Fruit fly (Drosophila melanogaster) whole organism, pupa: ENCODE measurements around the gene Dap160.

Source experiments
- CG10348 ChIP-seq: fragments of 200-800 bp; sonication (Bioruptor generic); IDR thresholded peaks from 2 replicates; pipeline ENCODE4 v1.3.6; 2022; ENCODE audit warnings: missing biosample characterization, missing genetic modification characterization
- CG12605 ChIP-seq: fragments of 200-800 bp; sonication (Bioruptor generic); IDR thresholded peaks from 2 replicates; pipeline ENCODE4 v1.3.6; 2022; ENCODE audit warnings: missing biosample characterization, missing genetic modification characterization
- CG13204 ChIP-seq: fragments of 200-800 bp; sonication (Bioruptor generic); optimal IDR thresholded peaks from 2 replicates; lab custom pipeline; 2018; ENCODE audit warnings: missing biosample characterization, mild to moderate bottlenecking, missing genetic modification characterization, moderate library complexity
- CG14655 ChIP-seq: fragments of 200-800 bp; sonication (Bioruptor generic); optimal IDR thresholded peaks from 3 replicates; lab custom pipeline; 2017; ENCODE audit warnings: mild to moderate bottlenecking, missing biosample characterization, missing genetic modification reagents, missing genetic modification characterization
- CG15710 ChIP-seq: fragments of 200-800 bp; sonication (Bioruptor generic); optimal IDR thresholded peaks from 2 replicates; lab custom pipeline; 2018; ENCODE audit warnings: missing biosample characterization, mild to moderate bottlenecking, missing genetic modification characterization, moderate library complexity
- CG17806 ChIP-seq: fragments of 200-800 bp; sonication (Bioruptor generic); optimal IDR thresholded peaks from 2 replicates; lab custom pipeline; 2018; ENCODE audit warnings: missing biosample characterization, mild to moderate bottlenecking, missing genetic modification characterization, moderate library complexity
- CG32121 ChIP-seq: fragments of 200-800 bp; sonication (Bioruptor generic); IDR thresholded peaks from 2 replicates; pipeline ENCODE4 v1.3.6; 2022; ENCODE audit warnings: missing biosample characterization, missing genetic modification characterization
- CG34367 ChIP-seq: fragments of 200-800 bp; sonication (Bioruptor generic); optimal IDR thresholded peaks from 2 replicates; lab custom pipeline; 2018; ENCODE audit warnings: missing biosample characterization, mild to moderate bottlenecking, missing genetic modification characterization
- CG4496 ChIP-seq: fragments of 200-800 bp; sonication (Bioruptor generic); IDR thresholded peaks from 3 replicates; pipeline ENCODE4 v1.3.6; 2022; ENCODE audit warnings: missing biosample characterization, missing genetic modification characterization
- CG8159 ChIP-seq: fragments of 200-800 bp; sonication (Bioruptor generic); optimal IDR thresholded peaks from 3 replicates; lab custom pipeline; 2018; ENCODE audit warnings: missing biosample characterization, mild to moderate bottlenecking, missing genetic modification characterization, moderate library complexity
- CG8301 ChIP-seq: fragments of 200-800 bp; sonication (Bioruptor generic); optimal IDR thresholded peaks from 2 replicates; lab custom pipeline; 2018; ENCODE audit warnings: missing biosample characterization, mild to moderate bottlenecking, missing genetic modification characterization
- CG9948 ChIP-seq: fragments of 200-800 bp; sonication (Bioruptor generic); optimal IDR thresholded peaks from 2 replicates; lab custom pipeline; 2018; ENCODE audit warnings: missing biosample characterization, mild to moderate bottlenecking, missing genetic modification characterization, moderate library complexity
- D1 ChIP-seq: fragments of 200-800 bp; sonication (Bioruptor generic); optimal IDR thresholded peaks from 2 replicates; lab custom pipeline; 2018; ENCODE audit warnings: missing biosample characterization, mild to moderate bottlenecking, missing genetic modification characterization, moderate library complexity
- EcR ChIP-seq: fragments of 200-800 bp; sonication (Bioruptor generic); optimal IDR thresholded peaks from 3 replicates; lab custom pipeline; 2019; ENCODE audit warnings: missing biosample characterization, missing genetic modification characterization, mild to moderate bottlenecking, moderate library complexity, missing genetic modification reagents
- Ets98B ChIP-seq: fragments of 200-800 bp; sonication (Bioruptor generic); IDR thresholded peaks from 2 replicates; pipeline ENCODE4 v1.3.6; 2022; ENCODE audit warnings: missing biosample characterization, missing genetic modification characterization
- Pif1A ChIP-seq: fragments of 200-800 bp; sonication (Bioruptor generic); optimal IDR thresholded peaks from 3 replicates; lab custom pipeline; 2016; ENCODE audit warnings: missing biosample characterization, missing genetic modification characterization
- Pif1B ChIP-seq: fragments of 200-800 bp; sonication (Bioruptor generic); optimal IDR thresholded peaks from 3 replicates; lab custom pipeline; 2016; ENCODE audit warnings: missing biosample characterization, missing genetic modification characterization
- Snoo ChIP-seq: fragments of 200-800 bp; sonication (Bioruptor generic); optimal IDR thresholded peaks from 3 replicates; lab custom pipeline; 2017; ENCODE audit warnings: missing biosample characterization, mild to moderate bottlenecking, missing genetic modification characterization, inconsistent platforms
- fd96Ca ChIP-seq: fragments of 200-800 bp; sonication (Bioruptor generic); IDR thresholded peaks from 3 replicates; pipeline ENCODE4 v1.3.6; 2022; ENCODE audit warnings: missing biosample characterization, missing genetic modification characterization
- gl ChIP-seq: fragments of 200-800 bp; sonication (Bioruptor generic); optimal IDR thresholded peaks from 2 replicates; lab custom pipeline; 2018; ENCODE audit warnings: missing biosample characterization, mild to moderate bottlenecking, missing genetic modification characterization
- rn ChIP-seq: fragments of 200-800 bp; sonication (Bioruptor generic); IDR thresholded peaks from 2 replicates; pipeline ENCODE4 v1.3.6; 2022; ENCODE audit warnings: missing biosample characterization, missing genetic modification characterization

Dap160 gene

DNA sequence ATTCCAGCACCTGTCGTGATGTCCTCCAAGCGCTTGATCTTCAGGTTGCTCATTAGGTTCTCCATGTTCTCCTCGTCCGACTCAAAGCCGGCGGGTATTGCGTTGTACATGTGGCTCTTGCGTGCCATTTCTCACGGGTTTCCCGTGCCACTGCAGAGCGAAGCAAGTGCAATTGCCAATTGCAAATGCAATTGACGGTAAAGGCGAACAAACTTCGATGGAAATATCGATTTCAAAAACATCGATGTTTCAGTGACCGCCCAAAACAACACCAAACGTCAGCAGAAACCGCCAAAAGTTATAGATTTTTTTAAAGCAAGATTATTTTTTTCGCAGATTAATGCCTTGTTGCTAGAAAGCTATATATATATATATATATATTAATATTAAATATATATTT lies 20.7 kb upstream of the Dap160 start, which contains the start of gene Nbr:
Nbr (minus strand) TSS at position 209 of the 400 bp plus-strand sequence.
- TF ChIP-seq CG9948 (tag; lab: Kevin White, UChicago), result no peak
- TF ChIP-seq fd96Ca (GFP tag; lab: Robert Waterston, UW), result 0 out of 3 replicates have a peak, but pooled peaks have one; percentile 25

DNA sequence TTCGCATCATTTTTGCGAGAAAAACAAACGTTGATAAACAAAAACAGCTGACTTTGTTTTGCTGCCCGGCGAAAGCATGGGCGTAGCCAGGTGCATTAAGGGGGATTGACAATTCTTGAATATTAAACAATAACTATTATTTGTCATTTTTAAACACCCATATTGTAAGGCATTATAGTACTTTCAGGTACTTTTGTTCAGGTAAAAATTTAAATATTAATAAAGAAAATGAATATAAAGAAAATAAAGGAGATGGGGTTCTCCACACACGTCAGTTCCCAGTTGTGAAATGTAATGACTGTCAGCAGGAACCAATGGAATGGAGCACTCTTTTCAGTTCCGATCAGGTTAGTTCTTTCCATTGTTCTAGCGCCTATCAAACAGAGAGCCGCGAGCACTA lies 16.4 kb upstream of the Dap160 start, which contains the start of the genes Coq3 and Pld3:
Coq3 (minus strand) TSS at position 58 of the 400 bp plus-strand sequence.
Pld3 (plus strand) TSS at position 294 of the 400 bp plus-strand sequence.
- TF ChIP-seq Snoo (tag; lab: Kevin White, UChicago) (peak; percentile 94), CG34367 (peak; percentile 83), EcR (GFP tag; lab: Kevin White, UChicago) (peak; percentile 14), Pif1B (GFP tag; lab: Kevin White, UChicago) (peak; percentile 97), rn (peak; percentile 82), CG8301 (tag; lab: Kevin White, UChicago) (peak; percentile 89), fd96Ca (GFP tag; lab: Robert Waterston, UW) (peak; percentile 93), CG13204 (GFP tag; lab: Kevin White, UChicago) (no peak), CG4496 (GFP tag; lab: Robert Waterston, UW) (peak; percentile 96), CG12605 (GFP tag; lab: Robert Waterston, UW) (peak; percentile 80), CG32121 (peak; percentile 91), Ets98B (GFP tag; lab: Robert Waterston, UW) (peak; percentile 93), Pif1A (GFP tag; lab: Kevin White, UChicago) (no peak), CG8159 (tag; lab: Kevin White, UChicago) (peak; percentile 91), CG9948 (tag; lab: Kevin White, UChicago) (peak; percentile 84), D1 (tag; lab: Kevin White, UChicago) (no peak), CG15710 (tag; lab: Kevin White, UChicago) (peak; percentile 91), CG17806 (tag; lab: Kevin White, UChicago) (peak; percentile 92), gl (tag; lab: Kevin White, UChicago) (peak; percentile 79), CG14655 (GFP tag; lab: Kevin White, UChicago) (no peak), CG10348 (GFP tag; lab: Robert Waterston, UW) (no peak)

DNA sequence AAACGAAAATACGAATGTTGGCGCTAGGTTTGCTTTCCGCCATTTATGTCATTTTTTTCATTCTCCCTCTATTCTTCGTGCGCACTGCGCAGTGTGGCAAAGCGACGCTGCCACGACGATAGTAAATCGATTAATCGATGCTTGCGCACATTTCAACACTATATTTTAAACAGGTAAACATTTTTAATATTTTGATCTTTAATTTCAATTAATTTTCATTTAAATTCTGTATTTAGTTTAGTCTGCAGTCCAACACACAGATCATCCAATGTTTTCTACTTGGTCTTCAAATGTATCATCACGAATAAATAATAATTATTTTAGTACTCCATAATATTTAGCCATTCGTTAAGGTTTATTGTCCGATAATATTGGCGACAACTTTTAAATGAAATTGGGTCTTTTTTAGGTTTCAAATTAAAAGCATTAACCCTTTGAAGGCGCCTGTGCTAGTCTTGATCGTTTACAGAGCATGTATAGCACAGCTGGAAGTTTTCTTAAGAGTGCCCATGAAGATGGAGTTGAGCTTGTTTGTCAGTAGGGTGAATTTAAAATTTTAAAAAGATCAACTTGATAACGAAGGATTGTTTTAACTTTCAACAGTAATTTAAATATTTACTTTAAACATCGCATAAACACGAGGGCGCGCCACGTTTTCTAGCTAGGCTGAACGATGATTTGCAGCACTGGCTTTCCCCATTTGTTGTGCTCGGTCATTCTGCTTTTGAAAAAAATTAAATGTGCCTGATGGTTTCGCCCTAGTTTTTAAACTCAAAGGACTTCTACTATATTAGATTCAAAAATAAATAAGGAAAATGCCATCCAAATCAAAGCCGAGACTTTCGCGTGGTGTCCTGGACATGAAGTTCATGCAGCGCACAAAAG lies 14.3 kb upstream of the Dap160 start, which contains the start of the genes Mpp6 and E2f2:
Mpp6 (plus strand) TSS at position 133 of the 885 bp plus-strand sequence.
E2f2 (minus strand) TSS at position 594 of the 885 bp plus-strand sequence.
- TF ChIP-seq Ets98B (GFP tag; lab: Robert Waterston, UW), result peak; percentile 29; the same call in 1 of the 2 replicates
- no peak for TF ChIP-seq D1 (tag; lab: Kevin White, UChicago)
- peak; percentile 4 for TF ChIP-seq CG15710 (tag; lab: Kevin White, UChicago)
- peak; percentile 31; the same call in 1 of the 2 replicates for TF ChIP-seq rn
- no peak for TF ChIP-seq CG8159 (tag; lab: Kevin White, UChicago)
- peak; percentile 27 for TF ChIP-seq Snoo (tag; lab: Kevin White, UChicago)

DNA sequence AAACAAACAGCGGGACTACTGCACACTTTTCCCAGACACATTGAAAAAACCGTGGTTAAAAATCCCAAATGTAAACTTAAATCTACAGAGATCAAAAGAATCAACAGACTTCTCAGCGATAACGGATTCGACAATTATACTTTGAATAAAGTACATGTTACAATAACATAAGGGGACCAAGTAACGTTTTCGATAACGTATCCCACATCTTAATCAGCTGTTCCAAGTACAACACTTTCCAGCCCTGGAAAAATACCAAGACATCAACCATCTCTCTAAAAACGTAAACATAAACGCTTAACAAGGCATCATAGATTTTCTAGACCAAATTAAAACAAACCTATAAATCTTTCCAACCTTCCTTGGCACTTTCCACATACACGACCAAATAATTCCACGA lies 11.7 kb upstream of the Dap160 start:
- TF ChIP-seq fd96Ca (GFP tag; lab: Robert Waterston, UW) (no peak), CG8159 (tag; lab: Kevin White, UChicago) (no peak), Ets98B (GFP tag; lab: Robert Waterston, UW) (no peak), CG12605 (GFP tag; lab: Robert Waterston, UW) (no peak), CG10348 (GFP tag; lab: Robert Waterston, UW) (no peak), CG15710 (tag; lab: Kevin White, UChicago) (no peak), CG13204 (GFP tag; lab: Kevin White, UChicago) (no peak), CG34367 (no peak), CG4496 (GFP tag; lab: Robert Waterston, UW) (no peak), EcR (GFP tag; lab: Kevin White, UChicago) (no peak), D1 (tag; lab: Kevin White, UChicago) (no peak), CG14655 (GFP tag; lab: Kevin White, UChicago) (no peak), CG8301 (tag; lab: Kevin White, UChicago) (no peak), Pif1B (GFP tag; lab: Kevin White, UChicago) (no peak), Snoo (tag; lab: Kevin White, UChicago) (no peak), rn (no peak), gl (tag; lab: Kevin White, UChicago) (no peak), CG32121 (no peak), CG9948 (tag; lab: Kevin White, UChicago) (no peak), CG17806 (tag; lab: Kevin White, UChicago) (no peak)

DNA sequence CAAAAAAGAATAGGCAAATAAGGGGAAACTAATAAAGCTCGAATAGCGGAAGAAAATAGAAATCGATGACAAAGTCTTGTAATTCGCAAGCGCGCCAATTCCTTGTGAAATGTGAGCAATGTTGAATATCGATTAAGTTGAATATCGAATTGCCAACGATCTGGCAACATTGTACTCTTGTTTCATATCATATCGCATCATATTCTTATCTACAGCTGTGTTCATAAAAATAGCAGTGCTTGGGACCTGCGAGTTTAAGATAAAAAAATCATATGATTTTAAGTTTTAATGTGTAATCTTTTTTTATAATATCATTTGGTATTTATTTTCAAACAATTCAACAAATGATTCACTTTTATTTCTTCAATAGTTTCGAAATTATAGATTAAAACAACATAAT lies 6.9 kb upstream of the Dap160 start:
- TF ChIP-seq CG4496 (GFP tag; lab: Robert Waterston, UW) (0 out of 3 replicates have a peak, but pooled peaks have one; percentile 17), Snoo (tag; lab: Kevin White, UChicago) (peak; percentile 32), fd96Ca (GFP tag; lab: Robert Waterston, UW) (no peak), CG8159 (tag; lab: Kevin White, UChicago) (no peak), CG13204 (GFP tag; lab: Kevin White, UChicago) (no peak), D1 (tag; lab: Kevin White, UChicago) (no peak), CG32121 (no peak), Pif1A (GFP tag; lab: Kevin White, UChicago) (no peak), rn (no peak), CG17806 (tag; lab: Kevin White, UChicago) (peak; percentile 49), CG9948 (tag; lab: Kevin White, UChicago) (no peak), CG15710 (tag; lab: Kevin White, UChicago) (peak; percentile 31), CG10348 (GFP tag; lab: Robert Waterston, UW) (no peak), CG34367 (peak; percentile 8), CG14655 (GFP tag; lab: Kevin White, UChicago) (no peak), EcR (GFP tag; lab: Kevin White, UChicago) (no peak), CG12605 (GFP tag; lab: Robert Waterston, UW) (peak; percentile 55), Ets98B (GFP tag; lab: Robert Waterston, UW) (no peak; the same call in 1 of the 2 replicates), CG8301 (tag; lab: Kevin White, UChicago) (no peak), Pif1B (GFP tag; lab: Kevin White, UChicago) (no peak)
